Worm (Caenorhabditis elegans) whole organism, midembryonic: Measurements from ENCODE around the gene cpg-8.

Experiments used
- cog-1 ChIP-seq: sonication (generic microtip); optimal IDR thresholded peaks from 2 replicates; lab custom pipeline; 2016; ENCODE audit warnings: missing genetic modification characterization, missing compliant biosample characterization
- klf-2 ChIP-seq: fragments of 200-800 bp; sonication (Bioruptor generic); conservative IDR thresholded peaks from 2 replicates; pipeline ENCODE4 v1.3.6; 2022; ENCODE audit warnings: missing genetic modification reagents, missing genetic modification characterization, missing compliant biosample characterization
- ref-1 ChIP-seq: fragments of 200-800 bp; sonication (Bioruptor generic); conservative IDR thresholded peaks from 2 replicates; pipeline ENCODE4 v1.3.6; 2022; ENCODE audit warnings: missing genetic modification reagents, missing genetic modification characterization, missing compliant biosample characterization
- ztf-29 ChIP-seq: fragments of 200-800 bp; sonication (Bioruptor generic); IDR thresholded peaks from 2 replicates; pipeline ENCODE4 v1.3.6; 2022; ENCODE audit warnings: missing genetic modification reagents, missing genetic modification characterization, missing compliant biosample characterization

- TF ChIP-seq ztf-29 (GFP tag; lab: Robert Waterston, UW) (no peak), ref-1 (no peak), klf-2 (GFP tag; lab: Robert Waterston, UW) (no peak), cog-1 (tag; lab: Kevin White, UChicago) (no peak)
Measured at ce11 chrV:4681670-4682069, 10.6 kb downstream of the cpg-8 start, which contains the start of gene K03B4.4.
